Fruit fly (Drosophila melanogaster): ENCODE measurements around the gene rdgC.
A peak's percentile ranks its signal among the peaks of the same experiment; 100 is the strongest.

The rdgC gene

dm6 chr3L:20309758-20310733 is 62.2 kb downstream of the rdgC start (continued):
- TF ChIP-seq MBD-R2 (GFP tag; IDR thresholded peaks at IDR 0.05), result peak; percentile 75
- TF ChIP-seq CG4360 (GFP tag; IDR thresholded peaks at IDR 0.05), result peak; percentile 94
- 0 out of 3 replicates have a peak, but pooled peaks have one; percentile 41 for TF ChIP-seq CG2199 (GFP tag; IDR thresholded peaks at IDR 0.05)
- peak; percentile 66; the same call in 2 of the 3 replicates for TF ChIP-seq ken (GFP tag; IDR thresholded peaks at IDR 0.05)
- peak; percentile 95 for TF ChIP-seq pzg (GFP tag; optimal IDR thresholded peaks at IDR 0.05)
- TF ChIP-seq cg (GFP tag; optimal IDR thresholded peaks at IDR 0.05), result peak; percentile 71
- TF ChIP-seq Tbp (GFP tag; optimal IDR thresholded peaks at IDR 0.05), result no peak
- no peak for TF ChIP-seq Stat92E (GFP tag; optimal IDR thresholded peaks at IDR 0.05)
- TF ChIP-seq gcm2 (GFP tag; optimal IDR thresholded peaks at IDR 0.05), result peak; percentile 8
- TF ChIP-seq pum (GFP tag; optimal IDR thresholded peaks at IDR 0.05), result peak; percentile 60
- TF ChIP-seq E2f1 (GFP tag; IDR thresholded peaks at IDR 0.05), result peak; percentile 56
- TF ChIP-seq NfI (GFP tag; optimal IDR thresholded peaks at IDR 0.05), result peak; percentile 32
- TF ChIP-seq HLH54F (GFP tag; optimal IDR thresholded peaks at IDR 0.05), result peak; percentile 65
- peak; percentile 40 for TF ChIP-seq CG8089 (GFP tag; optimal IDR thresholded peaks at IDR 0.05)
- peak; percentile 57; the same call in 1 of the 3 replicates for TF ChIP-seq mld (GFP tag; IDR thresholded peaks at IDR 0.05; ENCODE audit: partially characterized antibody)
- TF ChIP-seq CG12942 (GFP tag; optimal IDR thresholded peaks at IDR 0.05), result peak; percentile 43
- TF ChIP-seq CG12659 (GFP tag; optimal IDR thresholded peaks at IDR 0.05), result peak; percentile 73
- TF ChIP-seq bsh (GFP tag; optimal IDR thresholded peaks at IDR 0.05), result peak in 1 of 2 experiments; percentile 14
- TF ChIP-seq Sox100B (GFP tag; optimal IDR thresholded peaks at IDR 0.05), result no peak
- peak; percentile 90 for TF ChIP-seq amos (GFP tag; IDR thresholded peaks at IDR 0.05; ENCODE audit: partially characterized antibody)
- peak; percentile 77 for TF ChIP-seq Rfx (GFP tag; IDR thresholded peaks at IDR 0.05)
- TF ChIP-seq Sin3A (optimal IDR thresholded peaks at IDR 0.05), result peak; percentile 92
- TF ChIP-seq Dbx (GFP tag; IDR thresholded peaks at IDR 0.05), result peak; percentile 64
- TF ChIP-seq MESR4 (GFP tag; optimal IDR thresholded peaks at IDR 0.05), result peak; percentile 31
- peak; percentile 89 for TF ChIP-seq CG1603 (tag; optimal IDR thresholded peaks at IDR 0.05)
- peak; percentile 43 for TF ChIP-seq shn (GFP tag; optimal IDR thresholded peaks at IDR 0.05)
- peak; percentile 58 to 79 for TF ChIP-seq dpn (GFP tag; optimal IDR thresholded peaks at IDR 0.05)
- peak; percentile 28 for TF ChIP-seq CG4617 (GFP tag; optimal IDR thresholded peaks at IDR 0.05; ENCODE audit: borderline replicate concordance)
- peak; percentile 58 for TF ChIP-seq slbo (GFP tag; IDR thresholded peaks at IDR 0.05)
- TF ChIP-seq CG2129 (GFP tag; IDR thresholded peaks at IDR 0.05; ENCODE audit: partially characterized antibody), result peak; percentile 68
- TF ChIP-seq CG8359 (GFP tag; optimal IDR thresholded peaks at IDR 0.05; ENCODE audit: borderline replicate concordance), result no peak
- peak; percentile 38 for TF ChIP-seq CG4854 (GFP tag; optimal IDR thresholded peaks at IDR 0.05)
- TF ChIP-seq Chrac-16 (GFP tag; optimal IDR thresholded peaks at IDR 0.05), result peak; percentile 62
- TF ChIP-seq h (optimal IDR thresholded peaks at IDR 0.05), result no peak
- TF ChIP-seq inv (GFP tag; IDR thresholded peaks at IDR 0.05; ENCODE audit: partially characterized antibody), result peak; percentile 77
- peak; percentile 80 for TF ChIP-seq CG14710 (tag; optimal IDR thresholded peaks at IDR 0.05)
- peak; percentile 22; the same call in 1 of the 2 replicates for TF ChIP-seq Ptx1 (GFP tag; IDR thresholded peaks at IDR 0.05)
- peak; percentile 10 for TF ChIP-seq Six4 (GFP tag; optimal IDR thresholded peaks at IDR 0.05)
- TF ChIP-seq CG30020 (tag; optimal IDR thresholded peaks at IDR 0.05), result peak; percentile 33
- TF ChIP-seq phol (tag; optimal IDR thresholded peaks at IDR 0.05), result peak; percentile 63
- TF ChIP-seq Ravus (GFP tag; IDR thresholded peaks at IDR 0.05), result no peak
- TF ChIP-seq Ets65A (GFP tag), result peak; percentile 95
- no peak for TF ChIP-seq CG8924 (tag; optimal IDR thresholded peaks at IDR 0.05)
- TF ChIP-seq Mrtf (GFP tag; IDR thresholded peaks at IDR 0.05), result no peak
- TF ChIP-seq nmo (GFP tag; optimal IDR thresholded peaks at IDR 0.05), result peak; percentile 58
- peak; percentile 45 for TF ChIP-seq bcd (GFP tag; optimal IDR thresholded peaks at IDR 0.05)
- peak; percentile 27 for TF ChIP-seq Elba2 (GFP tag; optimal IDR thresholded peaks at IDR 0.05)
- peak; percentile 85 for TF ChIP-seq CG34224 (GFP tag; IDR thresholded peaks at IDR 0.05; ENCODE audit: partially characterized antibody)

Measured in whole organism, embryonic.